Worm (Caenorhabditis elegans): ENCODE measurements around the gene melo-3.

DNA sequence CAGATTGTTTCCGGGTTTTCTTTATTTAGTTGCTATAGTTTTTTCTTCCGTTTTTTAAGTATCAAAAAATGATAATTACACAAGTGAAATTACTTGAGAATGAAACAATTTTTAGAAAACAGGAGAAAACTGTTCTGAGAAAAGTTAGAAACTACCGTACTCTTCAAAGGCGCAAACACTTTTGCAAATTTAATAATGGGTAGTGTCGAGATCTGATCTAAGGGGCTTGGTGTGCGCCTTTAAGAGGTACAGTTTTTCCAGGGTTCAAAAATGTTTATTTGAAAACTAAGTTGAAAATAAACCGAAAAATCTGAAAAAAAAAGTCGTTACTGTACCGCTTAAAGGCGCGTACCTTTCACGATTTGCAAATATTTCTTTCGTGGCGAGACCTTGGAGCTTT lies 23.9 kb upstream of the melo-3 start:
- TF ChIP-seq W03F9.2 (tag; optimal IDR thresholded peaks at IDR 0.05) (no peak), him-1 (tag; optimal IDR thresholded peaks at IDR 0.05) (no peak)
